Worm (Caenorhabditis elegans): Measurements from ENCODE around the gene Y57A10C.8.
A peak's percentile ranks its signal among the peaks of the same experiment; 100 is the strongest.

Gene Y57A10C.8

DNA sequence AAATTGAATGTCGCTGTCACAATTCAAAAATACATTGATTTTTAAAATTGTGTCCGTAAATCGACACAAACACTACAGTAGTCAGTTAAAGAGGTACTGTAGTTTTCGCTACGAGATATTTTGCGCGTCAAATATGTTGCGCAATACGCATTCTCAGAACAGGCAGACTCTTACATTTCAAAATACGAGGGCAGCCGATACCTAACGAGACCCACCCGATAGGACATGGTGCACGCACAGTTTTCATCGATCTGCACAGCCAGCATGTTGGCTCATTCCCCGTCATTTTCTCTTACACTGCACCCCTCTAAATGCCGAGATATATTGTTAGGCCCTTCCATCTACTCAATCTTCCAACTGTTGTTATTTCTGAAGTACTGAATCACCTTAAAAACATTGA lies 32.6 kb upstream of the Y57A10C.8 start, which contains the start of gene F15A4.2:
Gene F15A4.2, plus strand, starts transcription at position 301 of the 400 bp plus-strand sequence.
- TF ChIP-seq ztf-16 (tag; optimal IDR thresholded peaks at IDR 0.05) (no peak), hlh-15 (tag; optimal IDR thresholded peaks at IDR 0.05) (no peak), ets-4 (tag; optimal IDR thresholded peaks at IDR 0.05) (no peak), hlh-8 (tag; optimal IDR thresholded peaks at IDR 0.05) (no peak), ceh-6 (GFP tag; optimal IDR thresholded peaks at IDR 0.05) (no peak), ceh-34 (tag; optimal IDR thresholded peaks at IDR 0.05) (no peak), fkh-6 (tag; optimal IDR thresholded peaks at IDR 0.05) (no peak)

DNA sequence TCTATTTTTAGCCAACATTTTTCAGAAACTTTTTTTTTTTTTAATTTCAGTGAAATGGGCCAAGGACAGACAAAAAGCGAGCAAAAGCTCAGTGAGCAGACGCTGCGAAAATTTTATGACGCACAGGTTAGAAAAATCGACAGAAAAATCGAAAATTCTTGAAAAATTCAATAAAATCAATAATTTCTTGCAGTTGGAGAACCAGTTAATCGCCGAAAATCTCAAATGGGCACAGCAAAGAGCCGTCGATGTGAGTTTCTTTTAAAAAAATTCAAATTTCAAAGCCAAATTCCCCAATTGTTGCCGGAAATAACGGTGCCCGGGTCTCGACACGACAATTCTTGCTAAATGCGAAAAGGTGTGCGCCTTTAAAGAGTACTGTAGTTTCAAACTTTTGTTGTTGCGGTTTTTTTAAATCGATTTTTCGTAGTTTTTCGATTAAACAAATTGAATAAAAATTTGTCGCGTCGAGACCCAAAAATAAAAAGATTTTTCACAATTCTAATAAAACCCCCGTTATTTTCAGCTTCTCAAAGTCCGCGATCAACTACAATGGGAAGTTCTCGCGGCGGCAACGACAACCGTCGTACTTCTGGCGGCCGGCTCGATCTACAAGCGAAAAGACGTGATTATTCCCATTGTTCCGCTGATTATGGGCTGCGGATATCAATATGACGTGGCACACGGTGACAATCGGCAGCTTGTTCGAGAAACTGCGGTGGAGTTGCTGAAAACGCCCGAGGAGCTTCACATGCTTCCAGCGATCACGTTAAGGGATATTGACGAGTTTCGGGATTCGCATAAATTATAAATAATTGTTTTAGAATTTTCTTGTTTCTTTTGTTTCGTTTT lies 31.2 kb upstream of the Y57A10C.8 start, which contains the start of gene tag-280:
Gene tag-280, plus strand, starts transcription at position 51 of the 852 bp plus-strand sequence.
- no peak for TF ChIP-seq npax-4 (tag; optimal IDR thresholded peaks at IDR 0.05)
- TF ChIP-seq syd-9 (tag; optimal IDR thresholded peaks at IDR 0.05) = no peak
- no peak for TF ChIP-seq dmd-4 (tag; optimal IDR thresholded peaks at IDR 0.05; ENCODE audit: borderline replicate concordance)
- no peak for TF ChIP-seq lin-11 (tag; optimal IDR thresholded peaks at IDR 0.05)
- no peak for TF ChIP-seq nhr-11 (tag; optimal IDR thresholded peaks at IDR 0.05)
- no peak for TF ChIP-seq F13H6.1 (tag; optimal IDR thresholded peaks at IDR 0.05)
- no peak for TF ChIP-seq ceh-14 (tag; optimal IDR thresholded peaks at IDR 0.05)
- TF ChIP-seq tbx-7 (tag; optimal IDR thresholded peaks at IDR 0.05) = no peak
- TF ChIP-seq unc-55 (GFP tag; optimal IDR thresholded peaks at IDR 0.05) = no peak
- no peak for TF ChIP-seq zip-5 (tag; optimal IDR thresholded peaks at IDR 0.05)

DNA sequence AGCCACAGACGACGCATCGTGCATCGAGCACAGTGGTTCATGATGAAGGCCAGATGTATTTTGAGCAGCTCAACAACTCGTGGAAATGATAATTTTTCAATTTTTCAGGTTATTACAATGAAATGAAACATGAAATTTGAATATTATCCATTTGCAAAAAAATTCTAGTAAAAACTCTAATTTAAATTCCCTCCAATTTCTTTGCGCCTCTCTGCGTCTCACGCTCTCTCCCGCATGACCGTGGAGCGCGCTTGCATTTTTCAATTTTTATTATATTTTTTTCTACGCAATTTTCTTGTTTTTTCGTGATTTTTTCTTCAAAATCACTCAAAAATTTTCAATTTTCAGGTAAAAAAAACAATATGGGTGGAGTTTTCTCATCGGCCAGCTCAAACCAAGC lies 29.8 kb upstream of the Y57A10C.8 start, which contains the start of gene tag-281:
Gene tag-281, plus strand, starts transcription at position 340 of the 400 bp plus-strand sequence.
- TF ChIP-seq C38D4.7 (GFP tag; optimal IDR thresholded peaks at IDR 0.05) = no peak
- TF ChIP-seq unc-86 (tag; optimal IDR thresholded peaks at IDR 0.05) = peak; percentile 21
- no peak for TF ChIP-seq sox-4 (tag; optimal IDR thresholded peaks at IDR 0.05)
- no peak for TF ChIP-seq nhr-11 (tag; optimal IDR thresholded peaks at IDR 0.05)
- no peak for TF ChIP-seq ztf-16 (tag; optimal IDR thresholded peaks at IDR 0.05)
- TF ChIP-seq pha-4 (tag; optimal IDR thresholded peaks at IDR 0.05) = no peak
- no peak for TF ChIP-seq ceh-2 (tag; optimal IDR thresholded peaks at IDR 0.05)
- no peak for TF ChIP-seq ceh-30 (tag; optimal IDR thresholded peaks at IDR 0.05)
- TF ChIP-seq ceh-31 (tag; optimal IDR thresholded peaks at IDR 0.05) = peak; percentile 15
- TF ChIP-seq ceh-18 (tag; optimal IDR thresholded peaks at IDR 0.05) = peak; percentile 25
- TF ChIP-seq elt-2 (tag; optimal IDR thresholded peaks at IDR 0.05) = no peak
- peak; percentile 6 for TF ChIP-seq pax-1 (tag; optimal IDR thresholded peaks at IDR 0.05)
- no peak for TF ChIP-seq Y22D7AL.16 (tag; optimal IDR thresholded peaks at IDR 0.05)
- no peak for TF ChIP-seq tbx-7 (tag; optimal IDR thresholded peaks at IDR 0.05)
- TF ChIP-seq pat-9 (tag; optimal IDR thresholded peaks at IDR 0.05) = no peak
- TF ChIP-seq nhr-232 (tag; optimal IDR thresholded peaks at IDR 0.05) = no peak
- peak; percentile 3 for TF ChIP-seq ceh-48 (tag; optimal IDR thresholded peaks at IDR 0.05)
- no peak for TF ChIP-seq F13H6.1 (tag; optimal IDR thresholded peaks at IDR 0.05)
- TF ChIP-seq pqm-1 (tag; optimal IDR thresholded peaks at IDR 0.05) = no peak
- peak; percentile 12 for TF ChIP-seq ceh-34 (tag; optimal IDR thresholded peaks at IDR 0.05)
- peak; percentile 47 for TF ChIP-seq unc-42 (tag; optimal IDR thresholded peaks at IDR 0.05)
- peak; percentile 68 for TF ChIP-seq nfya-1 (tag; optimal IDR thresholded peaks at IDR 0.05)
- TF ChIP-seq fkh-10 (GFP tag; optimal IDR thresholded peaks at IDR 0.05) = no peak
- no peak for TF ChIP-seq ceh-6 (GFP tag; optimal IDR thresholded peaks at IDR 0.05)

DNA sequence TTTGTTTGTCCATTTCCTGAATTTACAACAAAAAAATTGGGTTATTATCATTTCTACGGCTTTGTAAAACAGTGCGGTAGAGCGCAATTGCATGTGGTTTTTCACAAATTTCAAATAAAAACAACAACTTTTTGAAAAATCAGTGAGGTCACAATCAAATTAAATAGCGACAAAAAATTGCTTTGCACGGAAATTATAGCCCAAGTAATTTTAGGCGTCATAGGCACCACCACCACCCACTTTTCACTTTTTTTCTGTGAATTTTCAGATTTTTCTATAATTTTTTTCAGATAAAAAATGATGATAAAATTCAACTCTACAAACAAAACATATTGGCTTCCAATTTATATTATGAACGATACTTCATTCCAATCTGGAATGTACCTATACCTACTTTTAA lies 27.6 kb upstream of the Y57A10C.8 start, which contains the start of gene sre-38:
Gene sre-38, plus strand, starts transcription at position 301 of the 400 bp plus-strand sequence.
- no peak for TF ChIP-seq pqm-1 (tag; optimal IDR thresholded peaks at IDR 0.05)
- TF ChIP-seq hlh-15 (tag; optimal IDR thresholded peaks at IDR 0.05) = no peak
- no peak for TF ChIP-seq mec-3 (tag; optimal IDR thresholded peaks at IDR 0.05; ENCODE audit: borderline replicate concordance)
- TF ChIP-seq Y22D7AL.16 (tag; optimal IDR thresholded peaks at IDR 0.05) = no peak
- TF ChIP-seq C08G9.2 (tag; optimal IDR thresholded peaks at IDR 0.05) = no peak
- no peak for TF ChIP-seq ceh-19 (GFP tag; optimal IDR thresholded peaks at IDR 0.05)

Measured in whole organism, late embryonic.